Worm (Caenorhabditis elegans) whole organism, L2 larva: Measurements from ENCODE around the gene W02H5.19.

Source experiments
- C34F6.9 ChIP-seq: fragments of 150-350 bp; optimal IDR thresholded peaks from 2 replicates; lab custom pipeline; 2014; ENCODE audit warnings: missing biosample characterization, missing genetic modification characterization
- F13H6.1 ChIP-seq: sonication (generic microtip); optimal IDR thresholded peaks from 2 replicates; lab custom pipeline; 2016; ENCODE audit warnings: missing genetic modification characterization, missing compliant biosample characterization
- aly-2 ChIP-seq: fragments of 150-350 bp; optimal IDR thresholded peaks from 2 replicates; lab custom pipeline; 2014; ENCODE audit warnings: missing biosample characterization, missing genetic modification characterization
- crh-2 ChIP-seq: sonication (generic microtip); optimal IDR thresholded peaks from 2 replicates; lab custom pipeline; 2017; ENCODE audit warnings: missing biosample characterization, missing genetic modification characterization
- dmd-4 ChIP-seq: sonication (generic microtip); optimal IDR thresholded peaks from 2 replicates; lab custom pipeline; 2017; ENCODE audit warnings: missing biosample characterization, missing genetic modification characterization
- egl-27 ChIP-seq: sonication (generic microtip); optimal IDR thresholded peaks from 3 replicates; lab custom pipeline; 2017; ENCODE audit warnings: missing biosample characterization, missing genetic modification reagents, missing genetic modification characterization
- fos-1 ChIP-seq: fragments of 150-350 bp; optimal IDR thresholded peaks from 2 replicates; lab custom pipeline; 2014; ENCODE audit warnings: missing biosample characterization, missing genetic modification characterization
- gmeb-1 ChIP-seq: fragments of 150-350 bp; optimal IDR thresholded peaks from 2 replicates; lab custom pipeline; 2014; ENCODE audit warnings: missing biosample characterization, missing genetic modification characterization
- lin-11 ChIP-seq: fragments of 150-350 bp; sonication (generic microtip); optimal IDR thresholded peaks from 2 replicates; lab custom pipeline; 2014; ENCODE audit warnings: missing biosample characterization, missing genetic modification characterization, inconsistent platforms, mixed read lengths
- lin-13 ChIP-seq: fragments of 150-350 bp; optimal IDR thresholded peaks from 2 replicates; lab custom pipeline; 2014; ENCODE audit warnings: missing biosample characterization, missing genetic modification reagents, missing genetic modification characterization
- lsy-2 ChIP-seq, 2 experiments: fragments of 150-350 bp in 1 of 2; sonication (generic microtip) in 1 of 2; optimal IDR thresholded peaks; 2 replicates each; lab custom pipeline; 2014 to 2017; ENCODE audit warnings: missing biosample characterization in 2 of 2, missing genetic modification characterization in 2 of 2
- mab-5 ChIP-seq: fragments of 150-350 bp; optimal IDR thresholded peaks from 2 replicates; lab custom pipeline; 2014; ENCODE audit warnings: missing biosample characterization, missing genetic modification characterization
- mbf-1 ChIP-seq: sonication (generic microtip); optimal IDR thresholded peaks from 2 replicates; lab custom pipeline; 2017; ENCODE audit warnings: missing biosample characterization, missing genetic modification characterization
- mdl-1 ChIP-seq, 2 experiments: fragments of 150-350 bp in 1 of 2; sonication (generic microtip) in 1 of 2; optimal IDR thresholded peaks; 2 replicates each; lab custom pipeline; 2017; ENCODE audit warnings: missing biosample characterization in 2 of 2, missing genetic modification characterization in 2 of 2
- nhr-10 ChIP-seq: sonication (generic microtip); optimal IDR thresholded peaks from 2 replicates; lab custom pipeline; 2017; ENCODE audit warnings: missing biosample characterization, missing genetic modification characterization
- nhr-12 ChIP-seq: fragments of 150-350 bp; optimal IDR thresholded peaks from 2 replicates; lab custom pipeline; 2014; ENCODE audit warnings: missing biosample characterization, missing genetic modification characterization
- nhr-21 ChIP-seq: fragments of 150-350 bp; optimal IDR thresholded peaks from 2 replicates; lab custom pipeline; 2014; ENCODE audit warnings: missing biosample characterization, missing genetic modification characterization
- nhr-23 ChIP-seq: fragments of 150-350 bp; optimal IDR thresholded peaks from 2 replicates; lab custom pipeline; 2014; ENCODE audit warnings: missing biosample characterization, missing genetic modification reagents, missing genetic modification characterization
- nhr-237 ChIP-seq: fragments of 150-350 bp; optimal IDR thresholded peaks from 2 replicates; lab custom pipeline; 2014; ENCODE audit warnings: missing biosample characterization, missing genetic modification characterization
- nhr-25 ChIP-seq: fragments of 150-350 bp; sonication (generic microtip); optimal IDR thresholded peaks from 3 replicates; lab custom pipeline; 2014; ENCODE audit warnings: missing biosample characterization, missing genetic modification characterization
- nhr-6 ChIP-seq: fragments of 150-350 bp; optimal IDR thresholded peaks from 2 replicates; lab custom pipeline; 2014; ENCODE audit warnings: missing biosample characterization, missing genetic modification characterization
- peb-1 ChIP-seq: fragments of 150-350 bp; optimal IDR thresholded peaks from 2 replicates; lab custom pipeline; 2014; ENCODE audit warnings: missing biosample characterization, missing genetic modification characterization
- sma-3 ChIP-seq: sonication (generic microtip); optimal IDR thresholded peaks from 2 replicates; lab custom pipeline; 2016; ENCODE audit warnings: missing genetic modification reagents, missing genetic modification characterization, missing compliant biosample characterization
- sma-9 ChIP-seq, 2 experiments: fragments of 150-350 bp in 1 of 2; sonication (generic microtip) in 1 of 2; optimal IDR thresholded peaks; 2 replicates each; lab custom pipeline; 2014 to 2016; ENCODE audit warnings: missing genetic modification characterization in 2 of 2, mild to moderate bottlenecking in 1 of 2, missing biosample characterization in 1 of 2, missing compliant biosample characterization in 1 of 2, missing genetic modification reagents in 1 of 2, moderate library complexity in 1 of 2
- snpc-4 ChIP-seq: fragments of 150-350 bp; optimal IDR thresholded peaks from 2 replicates; lab custom pipeline; 2014; ENCODE audit warnings: missing biosample characterization, missing genetic modification characterization
- unc-39 ChIP-seq: fragments of 150-350 bp; optimal IDR thresholded peaks from 2 replicates; lab custom pipeline; 2014; ENCODE audit warnings: missing biosample characterization, missing genetic modification characterization
- unc-55 ChIP-seq: fragments of 150-350 bp; sonication (generic microtip); optimal IDR thresholded peaks from 3 replicates; lab custom pipeline; 2014; ENCODE audit warnings: missing biosample characterization, missing genetic modification reagents, missing genetic modification characterization
- zag-1 ChIP-seq: fragments of 150-350 bp; optimal IDR thresholded peaks from 2 replicates; lab custom pipeline; 2014; ENCODE audit warnings: missing biosample characterization, missing genetic modification characterization
- ztf-11 ChIP-seq: sonication (generic microtip); optimal IDR thresholded peaks from 2 replicates; lab custom pipeline; 2017; ENCODE audit warnings: missing biosample characterization, missing genetic modification characterization
- ztf-4 ChIP-seq: fragments of 150-350 bp; optimal IDR thresholded peaks from 2 replicates; lab custom pipeline; 2014; ENCODE audit warnings: missing biosample characterization, missing genetic modification characterization

W02H5.19 gene

ce11 chrV:2639506-2639905, 816 bp downstream of the W02H5.19 start:
- TF ChIP-seq nhr-23 (tag; lab: Kevin White, UChicago) = no peak
- TF ChIP-seq mdl-1 (tag; optimal IDR thresholded peaks at IDR 0.05; lab: Kevin White, UChicago) = no peak
- no peak for TF ChIP-seq zag-1 (tag; lab: Kevin White, UChicago)
- no peak for TF ChIP-seq ztf-4 (tag; lab: Kevin White, UChicago)
- no peak for TF ChIP-seq nhr-6 (tag; lab: Kevin White, UChicago)
- TF ChIP-seq lin-13 (GFP tag; lab: Kevin White, UChicago) = no peak
- TF ChIP-seq, all 48 proteins: peak for 0

ce11 chrV:2646067-2646466, 7.4 kb downstream of the W02H5.19 start:
- no peak for TF ChIP-seq nhr-237 (tag; lab: Kevin White, UChicago)
- no peak for TF ChIP-seq sma-9 (GFP tag; optimal IDR thresholded peaks at IDR 0.05; lab: Kevin White, UChicago)
- TF ChIP-seq sma-9 (tag; optimal IDR thresholded peaks at IDR 0.05; lab: Kevin White, UChicago) = no peak
- no peak for TF ChIP-seq ztf-11
- TF ChIP-seq sma-3 (GFP tag; lab: Kevin White, UChicago) = no peak
- TF ChIP-seq nhr-10 (tag; lab: Kevin White, UChicago) = no peak
- TF ChIP-seq egl-27 (tag; lab: Kevin White, UChicago) = no peak
- no peak for TF ChIP-seq nhr-23 (tag; lab: Kevin White, UChicago)
- no peak for TF ChIP-seq lin-11 (tag; lab: Kevin White, UChicago)

- TF ChIP-seq nhr-21 (tag; lab: Kevin White, UChicago) (no peak), dmd-4 (no peak), gmeb-1 (tag; lab: Kevin White, UChicago) (no peak), mbf-1 (tag; lab: Kevin White, UChicago) (no peak), unc-39 (tag; lab: Kevin White, UChicago) (no peak)
Measured at ce11 chrV:2647222-2647796, 8.6 kb downstream of the W02H5.19 start.

DNA sequence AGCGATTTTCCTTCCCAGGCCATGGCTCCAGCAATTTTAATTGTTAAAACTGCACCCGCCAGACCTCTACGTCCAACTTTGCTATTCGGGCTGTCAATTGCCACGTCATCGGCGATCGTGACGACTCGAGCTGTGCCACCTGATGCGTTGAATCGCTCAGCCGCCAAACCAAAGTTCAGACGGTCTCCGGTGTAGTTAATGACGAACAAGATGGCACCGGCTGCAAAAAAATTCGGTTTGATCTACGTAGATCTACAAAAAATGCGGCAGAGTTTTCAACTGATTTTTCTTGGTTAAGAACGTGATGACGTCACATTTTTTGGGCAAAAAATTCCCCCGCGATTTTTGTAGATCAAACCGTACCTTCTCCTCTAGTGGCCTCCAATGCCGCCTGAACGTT, 12.3 kb downstream of the W02H5.19 start:
- TF ChIP-seq nhr-23 (tag; lab: Kevin White, UChicago) = no peak

ce11 chrV:2652557-2653133, 14.0 kb downstream of the W02H5.19 start, which contains the start of the genes W02H5.8 and angl-1:
W02H5.8 (minus strand) TSS chrV:2652657.
angl-1 (plus strand) TSS chrV:2653083.
- TF ChIP-seq nhr-6 (tag; lab: Kevin White, UChicago) (no peak), F13H6.1 (tag; lab: Kevin White, UChicago) (no peak), mab-5 (tag; lab: Kevin White, UChicago) (no peak), snpc-4 (no peak), lin-13 (GFP tag; lab: Kevin White, UChicago) (no peak), fos-1 (tag; lab: Kevin White, UChicago) (no peak), ztf-11 (no peak), egl-27 (tag; lab: Kevin White, UChicago) (no peak), peb-1 (no peak), nhr-25 (tag; lab: Kevin White, UChicago) (no peak), sma-9 (GFP tag; optimal IDR thresholded peaks at IDR 0.05; lab: Kevin White, UChicago) (no peak), sma-9 (tag; optimal IDR thresholded peaks at IDR 0.05; lab: Kevin White, UChicago) (no peak)

ce11 chrV:2656159-2656558, 17.5 kb downstream of the W02H5.19 start:
- no peak for TF ChIP-seq nhr-23 (tag; lab: Kevin White, UChicago)
- no peak for TF ChIP-seq aly-2 (tag; lab: Kevin White, UChicago)
- no peak for TF ChIP-seq nhr-10 (tag; lab: Kevin White, UChicago)
- no peak for TF ChIP-seq lin-11 (tag; lab: Kevin White, UChicago)

- TF ChIP-seq crh-2 (peak; percentile 16), nhr-12 (tag; lab: Kevin White, UChicago) (no peak), unc-55 (GFP tag; lab: Kevin White, UChicago) (peak; percentile 22), fos-1 (tag; lab: Kevin White, UChicago) (no peak), gmeb-1 (tag; lab: Kevin White, UChicago) (peak; percentile 35), C34F6.9 (tag; lab: Kevin White, UChicago) (peak; percentile 17), nhr-237 (tag; lab: Kevin White, UChicago) (no peak), lsy-2 (tag; optimal IDR thresholded peaks at IDR 0.05; lab: Kevin White, UChicago) (peak in 1 of 2 experiments; percentile 46)
Measured at ce11 chrV:2657682-2658081, 19.0 kb downstream of the W02H5.19 start.
